Worm (Caenorhabditis elegans): ENCODE data around the gene F44E7.7.

ce11 chrV:5779984-5780383 lies 5.3 kb downstream of the F44E7.7 start:
- TF ChIP-seq lsy-2 (tag; optimal IDR thresholded peaks at IDR 0.05) (no peak), unc-62 (GFP tag; optimal IDR thresholded peaks at IDR 0.05) (no peak)
